Fruit fly (Drosophila melanogaster) whole organism, embryonic: ENCODE measurements around the gene CG43245.

ENCODE experiments used
- CG11398 ChIP-seq: fragments of 200-800 bp; sonication (Bioruptor generic); optimal IDR thresholded peaks from 2 replicates; lab custom pipeline; 2016; ENCODE audit warnings: missing biosample characterization, missing genetic modification characterization
- CG13424 ChIP-seq: fragments of 200-800 bp; sonication (Bioruptor generic); optimal IDR thresholded peaks from 2 replicates; lab custom pipeline; 2019; ENCODE audit warnings: missing biosample characterization, mild to moderate bottlenecking, missing genetic modification characterization, moderate library complexity
- CG13775 ChIP-seq: fragments of 200-800 bp; sonication (Bioruptor generic); optimal IDR thresholded peaks from 3 replicates; lab custom pipeline; 2017; ENCODE audit warnings: missing biosample characterization, mild to moderate bottlenecking, missing genetic modification characterization
- CG14965 ChIP-seq: fragments of 200-800 bp; sonication (Bioruptor generic); optimal IDR thresholded peaks from 2 replicates; lab custom pipeline; 2016; ENCODE audit warnings: missing biosample characterization, missing genetic modification characterization, borderline replicate concordance
- CG15011 ChIP-seq: fragments of 200-800 bp; sonication (Bioruptor generic); optimal IDR thresholded peaks from 3 replicates; lab custom pipeline; 2018; ENCODE audit warnings: missing biosample characterization, mild to moderate bottlenecking, missing genetic modification characterization
- CG1647 ChIP-seq: fragments of 200-800 bp; sonication (Bioruptor generic); optimal IDR thresholded peaks from 3 replicates; lab custom pipeline; 2016; ENCODE audit warnings: missing biosample characterization, missing genetic modification characterization
- CG18011 ChIP-seq: fragments of 200-800 bp; sonication (Bioruptor generic); optimal IDR thresholded peaks from 2 replicates; lab custom pipeline; 2017; ENCODE audit warnings: missing biosample characterization, missing genetic modification characterization, mild to moderate bottlenecking, moderate library complexity, missing genotype
- CG18599 ChIP-seq: fragments of 200-800 bp; sonication (Bioruptor generic); optimal IDR thresholded peaks from 3 replicates; lab custom pipeline; 2017; ENCODE audit warnings: missing biosample characterization, missing genetic modification characterization, mild to moderate bottlenecking, moderate library complexity, missing genetic modification reagents
- CG2129 ChIP-seq: fragments of 200-800 bp; sonication (Bioruptor generic); IDR thresholded peaks from 2 replicates; pipeline ENCODE4 v1.3.6; 2022; ENCODE audit warnings: missing biosample characterization, missing genetic modification characterization; ENCODE audit not compliant: partially characterized antibody
- CG32767 ChIP-seq: fragments of 200-800 bp; sonication (Bioruptor generic); IDR thresholded peaks from 2 replicates; pipeline ENCODE4 v1.3.6; 2022; ENCODE audit warnings: missing biosample characterization, missing genetic modification characterization
- CG3407 ChIP-seq: fragments of 200-800 bp; sonication (Bioruptor generic); optimal IDR thresholded peaks from 2 replicates; lab custom pipeline; 2018; ENCODE audit warnings: missing biosample characterization, mild to moderate bottlenecking, missing genetic modification characterization
- CG4820 ChIP-seq: fragments of 200-800 bp; sonication (Bioruptor generic); optimal IDR thresholded peaks from 3 replicates; lab custom pipeline; 2016; ENCODE audit warnings: missing biosample characterization, missing genetic modification characterization
- CG5953 ChIP-seq: fragments of 200-800 bp; sonication (Bioruptor generic); IDR thresholded peaks from 2 replicates; pipeline ENCODE4 v1.3.6; 2022; ENCODE audit warnings: missing biosample characterization, missing genetic modification characterization
- CG6272 ChIP-seq: fragments of 200-800 bp; sonication (Bioruptor generic); IDR thresholded peaks from 2 replicates; pipeline ENCODE4 v1.3.6; 2022; ENCODE audit warnings: missing biosample characterization, missing genetic modification characterization
- CG6654 ChIP-seq: fragments of 200-800 bp; sonication (Bioruptor generic); optimal IDR thresholded peaks from 2 replicates; lab custom pipeline; 2017; ENCODE audit warnings: missing biosample characterization, mild to moderate bottlenecking, missing genetic modification characterization
- CG6683 ChIP-seq: fragments of 200-800 bp; sonication (Bioruptor generic); optimal IDR thresholded peaks from 2 replicates; lab custom pipeline; 2017; ENCODE audit warnings: missing biosample characterization, mild to moderate bottlenecking, missing genetic modification characterization, missing genetic modification reagents
- CG7372 ChIP-seq: fragments of 200-800 bp; sonication (Bioruptor generic); IDR thresholded peaks from 2 replicates; pipeline ENCODE4 v1.3.6; 2022; ENCODE audit warnings: missing biosample characterization, missing genetic modification characterization
- CG7987 ChIP-seq: fragments of 200-800 bp; sonication (Bioruptor generic); optimal IDR thresholded peaks from 2 replicates; lab custom pipeline; 2018; ENCODE audit warnings: missing biosample characterization, mild to moderate bottlenecking, missing genetic modification characterization, moderate library complexity
- CG9437 ChIP-seq: fragments of 200-800 bp; sonication (Bioruptor generic); optimal IDR thresholded peaks from 2 replicates; lab custom pipeline; 2018; ENCODE audit warnings: missing biosample characterization, mild to moderate bottlenecking, missing genetic modification characterization
- CkIIα-i1 ChIP-seq: fragments of 200-800 bp; sonication (Bioruptor generic); IDR thresholded peaks from 2 replicates; pipeline ENCODE4 v1.3.6; 2022; ENCODE audit warnings: missing biosample characterization, missing genetic modification characterization
- D19B ChIP-seq: fragments of 200-800 bp; sonication (Bioruptor generic); optimal IDR thresholded peaks from 2 replicates; lab custom pipeline; 2017; ENCODE audit warnings: missing biosample characterization, mild to moderate bottlenecking, missing genetic modification characterization
- Dad ChIP-seq: fragments of 200-800 bp; sonication (Bioruptor generic); optimal IDR thresholded peaks from 3 replicates; lab custom pipeline; 2016; ENCODE audit warnings: missing biosample characterization, missing genetic modification characterization
- Dek ChIP-seq: fragments of 200-800 bp; sonication (Bioruptor generic); optimal IDR thresholded peaks from 3 replicates; lab custom pipeline; 2019; ENCODE audit warnings: missing biosample characterization, mild to moderate bottlenecking, missing genetic modification characterization, moderate library complexity
- Dip3 ChIP-seq: fragments of 200-800 bp; sonication (Bioruptor generic); optimal IDR thresholded peaks from 3 replicates; lab custom pipeline; 2016; ENCODE audit warnings: missing biosample characterization, missing genetic modification characterization
- Hand ChIP-seq: fragments of 200-800 bp; sonication (Bioruptor generic); optimal IDR thresholded peaks from 2 replicates; lab custom pipeline; 2017; ENCODE audit warnings: mild to moderate bottlenecking, missing biosample characterization, missing genetic modification reagents, missing genetic modification characterization
- Kr ChIP-seq: fragments of 200-800 bp; sonication (Bioruptor generic); optimal IDR thresholded peaks from 2 replicates; lab custom pipeline; 2017; ENCODE audit warnings: missing biosample characterization, mild to moderate bottlenecking, missing genetic modification characterization
- Mes4 ChIP-seq: fragments of 200-800 bp; sonication (Bioruptor generic); optimal IDR thresholded peaks from 2 replicates; lab custom pipeline; 2016; ENCODE audit warnings: missing biosample characterization, missing genetic modification characterization
- Optix ChIP-seq: fragments of 200-800 bp; sonication (Bioruptor generic); IDR thresholded peaks from 3 replicates; pipeline ENCODE4 v1.3.6; 2022; ENCODE audit warnings: missing biosample characterization, missing genetic modification characterization
- Trl ChIP-seq, 3 experiments: fragments of >200 bp in 2 of 3; fragments of 200-800 bp in 1 of 3; sonication (Bioruptor generic) in 1 of 3; optimal IDR thresholded peaks; 2 replicates in 1 of 3; 3 replicates in 2 of 3; lab custom pipeline; 2016 to 2017; ENCODE audit warnings: missing biosample characterization in 1 of 3, missing genetic modification characterization in 1 of 3
- Xbp1 ChIP-seq: fragments of 200-800 bp; sonication (Bioruptor generic); optimal IDR thresholded peaks from 3 replicates; lab custom pipeline; 2016; ENCODE audit warnings: missing biosample characterization, mild to moderate bottlenecking, missing genetic modification characterization
- ab ChIP-seq: fragments of 200-800 bp; sonication (Bioruptor generic); optimal IDR thresholded peaks from 2 replicates; lab custom pipeline; 2016; ENCODE audit warnings: missing biosample characterization, missing genetic modification characterization
- abd-A ChIP-seq: fragments of 200-800 bp; sonication (Bioruptor generic); optimal IDR thresholded peaks from 3 replicates; lab custom pipeline; 2019; ENCODE audit warnings: missing biosample characterization, mild to moderate bottlenecking, missing genetic modification characterization, moderate library complexity
- bbx ChIP-seq: fragments of 200-800 bp; sonication (Bioruptor generic); IDR thresholded peaks from 2 replicates; pipeline ENCODE4 v1.3.6; 2022; ENCODE audit warnings: missing biosample characterization, missing genetic modification characterization; ENCODE audit not compliant: partially characterized antibody
- caup ChIP-seq: fragments of 200-800 bp; sonication (Bioruptor generic); optimal IDR thresholded peaks from 3 replicates; lab custom pipeline; 2017; ENCODE audit warnings: missing biosample characterization, mild to moderate bottlenecking, missing genetic modification characterization, moderate library complexity; ENCODE audit not compliant: severe bottlenecking
- cg ChIP-seq: fragments of 200-800 bp; sonication (Bioruptor generic); optimal IDR thresholded peaks from 3 replicates; lab custom pipeline; 2019; ENCODE audit warnings: missing biosample characterization, mild to moderate bottlenecking, missing genetic modification characterization, moderate library complexity
- chinmo ChIP-seq: fragments of 200-800 bp; sonication (Bioruptor generic); IDR thresholded peaks from 4 replicates; pipeline ENCODE4 v1.3.6; 2022; ENCODE audit warnings: missing biosample characterization, missing genetic modification characterization; ENCODE audit not compliant: partially characterized antibody
- gcm ChIP-seq: fragments of 200-800 bp; sonication (Bioruptor generic); optimal IDR thresholded peaks from 2 replicates; lab custom pipeline; 2019; ENCODE audit warnings: missing biosample characterization, mild to moderate bottlenecking, missing genetic modification characterization, moderate library complexity
- inv ChIP-seq: fragments of 200-800 bp; sonication (Bioruptor generic); IDR thresholded peaks from 2 replicates; pipeline ENCODE4 v1.3.6; 2022; ENCODE audit warnings: missing biosample characterization, missing genetic modification characterization; ENCODE audit not compliant: partially characterized antibody
- kni ChIP-seq: fragments of 200-800 bp; sonication (Bioruptor generic); optimal IDR thresholded peaks from 3 replicates; lab custom pipeline; 2017; ENCODE audit warnings: mild to moderate bottlenecking, missing biosample characterization, missing genetic modification reagents, missing genetic modification characterization
- lbe ChIP-seq: fragments of 200-800 bp; sonication (Bioruptor generic); optimal IDR thresholded peaks from 2 replicates; lab custom pipeline; 2016; ENCODE audit warnings: missing biosample characterization, mild to moderate bottlenecking, missing genetic modification characterization
- lmd ChIP-seq: fragments of 200-800 bp; sonication (Bioruptor generic); IDR thresholded peaks from 2 replicates; pipeline ENCODE4 v1.3.6; 2022; ENCODE audit warnings: missing biosample characterization, missing genetic modification characterization
- mirr ChIP-seq: fragments of 200-800 bp; sonication (Bioruptor generic); optimal IDR thresholded peaks from 3 replicates; lab custom pipeline; 2018; ENCODE audit warnings: missing biosample characterization, mild to moderate bottlenecking, missing genetic modification characterization
- pnt ChIP-seq: fragments of 200-800 bp; sonication (Bioruptor generic); optimal IDR thresholded peaks from 3 replicates; lab custom pipeline; 2016; ENCODE audit warnings: missing biosample characterization, missing genetic modification characterization
- slou ChIP-seq: fragments of 200-800 bp; sonication (Bioruptor generic); optimal IDR thresholded peaks from 3 replicates; lab custom pipeline; 2016; ENCODE audit warnings: missing biosample characterization, missing genetic modification characterization
- vfl ChIP-seq: fragments of 200-800 bp; sonication (Bioruptor generic); optimal IDR thresholded peaks from 2 replicates; lab custom pipeline; 2016; ENCODE audit warnings: missing biosample characterization, missing genetic modification characterization
- wek ChIP-seq: fragments of 200-800 bp; sonication (Bioruptor generic); optimal IDR thresholded peaks from 3 replicates; lab custom pipeline; 2018; ENCODE audit warnings: missing biosample characterization, mild to moderate bottlenecking, missing genetic modification characterization, moderate library complexity
- wor ChIP-seq: fragments of 200-800 bp; sonication (Bioruptor generic); IDR thresholded peaks from 2 replicates; pipeline ENCODE4 v1.3.6; 2022; ENCODE audit warnings: missing biosample characterization, missing genetic modification characterization
- z ChIP-seq: fragments of 200-800 bp; sonication (Bioruptor generic); IDR thresholded peaks from 3 replicates; pipeline ENCODE4 v1.3.6; 2022; ENCODE audit warnings: missing biosample characterization, missing genetic modification characterization

Gene CG43245

DNA sequence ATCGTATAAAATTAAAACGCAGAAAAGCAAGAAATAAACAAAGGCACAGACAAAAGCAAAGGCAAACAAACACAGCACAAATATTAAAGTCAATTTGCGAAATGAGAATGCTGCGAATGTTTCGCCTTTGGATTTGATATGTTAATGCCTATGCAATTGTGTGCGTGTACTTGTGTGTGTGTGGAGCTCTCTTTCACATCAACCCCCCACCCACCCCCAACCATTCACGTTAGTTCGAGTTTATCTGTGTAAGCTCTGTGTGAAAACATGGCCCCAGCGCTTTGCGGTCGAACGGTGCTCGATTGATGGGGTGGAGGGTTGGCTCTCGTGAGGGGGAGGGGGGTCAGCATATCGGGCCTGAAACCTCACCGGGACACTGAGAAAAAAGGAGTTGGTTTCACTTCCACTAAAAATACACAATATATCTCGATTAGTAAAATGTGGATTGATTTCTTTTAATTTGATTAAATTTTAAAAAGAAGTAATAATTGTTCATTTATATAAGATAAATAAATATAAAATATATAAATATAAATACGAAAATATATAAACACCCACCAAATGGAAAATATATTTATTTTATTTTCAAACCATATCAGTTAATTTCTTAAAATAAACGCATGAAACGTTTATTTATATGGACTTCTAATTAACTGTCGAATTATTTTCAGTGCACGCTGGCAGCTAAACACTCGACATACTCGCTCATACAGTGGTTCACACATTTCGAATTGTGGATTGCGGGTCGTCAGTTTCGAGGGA, 33.2 kb upstream of the CG43245 start (continued):
- TF ChIP-seq caup (GFP tag; lab: Kevin White, UChicago) (peak; percentile 81), CG6272 (GFP tag; lab: Robert Waterston, UW) (peak; percentile 62), CG32767 (GFP tag; lab: Robert Waterston, UW) (peak; percentile 76), CkIIα-i1 (peak; percentile 25; the same call in 1 of the 2 replicates), pnt (GFP tag; lab: Kevin White, UChicago) (no peak), CG15011 (GFP tag; lab: Kevin White, UChicago) (no peak), CG13775 (GFP tag; lab: Kevin White, UChicago) (peak; percentile 73), CG3407 (GFP tag; lab: Kevin White, UChicago) (no peak), D19B (GFP tag; lab: Kevin White, UChicago) (peak; percentile 62), kni (GFP tag; lab: Kevin White, UChicago) (peak; percentile 6), CG5953 (GFP tag; lab: Robert Waterston, UW) (peak; percentile 57; the same call in 1 of the 2 replicates), lbe (no peak), Hand (GFP tag; lab: Kevin White, UChicago) (peak; percentile 68), wek (no peak), CG6683 (peak; percentile 88), CG2129 (GFP tag; lab: Robert Waterston, UW) (no peak), Dip3 (no peak), CG11398 (GFP tag; lab: Kevin White, UChicago) (no peak), Trl (optimal IDR thresholded peaks at IDR 0.05; lab: Kevin White, UChicago) (peak; percentile 9 to 41), Trl (GFP tag; optimal IDR thresholded peaks at IDR 0.05; lab: Kevin White, UChicago) (no peak), abd-A (peak; percentile 91), inv (GFP tag; lab: Robert Waterston, UW) (no peak), Kr (GFP tag; lab: Kevin White, UChicago) (no peak), wor (GFP tag; lab: Robert Waterston, UW) (peak; percentile 61), chinmo (GFP tag; lab: Robert Waterston, UW) (peak; percentile 98), CG1647 (GFP tag; lab: Kevin White, UChicago) (no peak), Optix (GFP tag; lab: Robert Waterston, UW) (0 out of 3 replicates have a peak, but pooled peaks have one; percentile 28), cg (GFP tag; lab: Kevin White, UChicago) (peak; percentile 77), gcm (peak; percentile 69), ab (GFP tag; lab: Kevin White, UChicago) (no peak), CG4820 (GFP tag; lab: Kevin White, UChicago) (peak; percentile 44), slou (GFP tag; lab: Kevin White, UChicago) (peak; percentile 28), Xbp1 (GFP tag; lab: Kevin White, UChicago) (peak; percentile 74), Dad (GFP tag; lab: Kevin White, UChicago) (no peak), vfl (no peak), CG7372 (GFP tag; lab: Robert Waterston, UW) (peak; percentile 86), CG6654 (peak; percentile 56), Mes4 (GFP tag; lab: Kevin White, UChicago) (no peak), mirr (GFP tag; lab: Kevin White, UChicago) (peak; percentile 93), z (peak; percentile 71; the same call in 2 of the 3 replicates), CG13424 (peak; percentile 89), CG7987 (GFP tag; lab: Kevin White, UChicago) (peak; percentile 7), Dek (peak; percentile 77), CG18011 (GFP tag; lab: Kevin White, UChicago) (no peak), CG14965 (GFP tag; lab: Kevin White, UChicago) (no peak), bbx (GFP tag; lab: Robert Waterston, UW) (no peak), CG18599 (GFP tag; lab: Kevin White, UChicago) (peak; percentile 90), CG9437 (peak; percentile 84), lmd (GFP tag; lab: Robert Waterston, UW) (peak; percentile 86)
